Fruit fly (Drosophila melanogaster) whole organism, prepupa: ENCODE measurements around the gene Crk.

Experiments
- Blimp-1 ChIP-seq: fragments of 200-800 bp; sonication (Bioruptor generic); optimal IDR thresholded peaks from 3 replicates; lab custom pipeline; 2017; ENCODE audit warnings: missing biosample characterization, missing genetic modification characterization, mild to moderate bottlenecking, moderate library complexity, missing genetic modification reagents
- CG10631 ChIP-seq: fragments of 200-800 bp; sonication (Bioruptor generic); optimal IDR thresholded peaks from 2 replicates; lab custom pipeline; 2016; ENCODE audit warnings: missing biosample characterization, missing genetic modification characterization
- CG10669 ChIP-seq: fragments of 200-800 bp; sonication (Bioruptor generic); optimal IDR thresholded peaks from 3 replicates; lab custom pipeline; 2018; ENCODE audit warnings: missing biosample characterization, mild to moderate bottlenecking, missing genetic modification characterization, moderate library complexity
- CG11294 ChIP-seq: fragments of 200-800 bp; sonication (Bioruptor generic); IDR thresholded peaks from 2 replicates; pipeline ENCODE4 v1.3.6; 2022; ENCODE audit warnings: missing biosample characterization, missing genetic modification characterization
- CG11762 ChIP-seq: fragments of 200-800 bp; sonication (Bioruptor generic); optimal IDR thresholded peaks from 3 replicates; lab custom pipeline; 2016; ENCODE audit warnings: missing biosample characterization, missing genetic modification characterization; ENCODE audit not compliant: insufficient read depth
- CG11902 ChIP-seq: fragments of 200-800 bp; sonication (Bioruptor generic); optimal IDR thresholded peaks from 3 replicates; lab custom pipeline; 2016; ENCODE audit warnings: missing biosample characterization, missing genetic modification characterization
- CG15336 ChIP-seq: fragments of 200-800 bp; sonication (Bioruptor generic); IDR thresholded peaks from 2 replicates; pipeline ENCODE4 v1.3.6; 2022; ENCODE audit warnings: missing biosample characterization, missing genetic modification characterization
- CG1621 ChIP-seq: fragments of 200-800 bp; sonication (Bioruptor generic); optimal IDR thresholded peaks from 3 replicates; lab custom pipeline; 2018; ENCODE audit warnings: missing biosample characterization, mild to moderate bottlenecking, missing genetic modification characterization
- CG3032 ChIP-seq: fragments of 200-800 bp; optimal IDR thresholded peaks from 2 replicates; lab custom pipeline; 2019; ENCODE audit warnings: missing biosample characterization, mild to moderate bottlenecking, missing genetic modification characterization, moderate library complexity
- CG32006 ChIP-seq: fragments of 200-800 bp; sonication (Bioruptor generic); optimal IDR thresholded peaks from 3 replicates; lab custom pipeline; 2017; ENCODE audit warnings: missing biosample characterization, mild to moderate bottlenecking, missing genetic modification characterization
- CG3919 ChIP-seq: fragments of 200-800 bp; sonication (Bioruptor generic); optimal IDR thresholded peaks from 3 replicates; lab custom pipeline; 2016; ENCODE audit warnings: missing biosample characterization, missing genetic modification characterization
- CG6792 ChIP-seq: fragments of 200-800 bp; sonication (Bioruptor generic); optimal IDR thresholded peaks from 3 replicates; lab custom pipeline; 2016; ENCODE audit warnings: missing biosample characterization, missing genetic modification characterization
- CG6808 ChIP-seq: fragments of 200-800 bp; sonication (Bioruptor generic); optimal IDR thresholded peaks from 3 replicates; lab custom pipeline; 2017; ENCODE audit warnings: missing biosample characterization, missing genetic modification characterization, mild to moderate bottlenecking, moderate library complexity, missing genetic modification reagents
- CG7368 ChIP-seq: fragments of 200-800 bp; sonication (Bioruptor generic); optimal IDR thresholded peaks from 3 replicates; lab custom pipeline; 2016; ENCODE audit warnings: missing biosample characterization, missing genetic modification characterization
- CG9139 ChIP-seq: fragments of 200-800 bp; sonication (Bioruptor generic); optimal IDR thresholded peaks from 3 replicates; lab custom pipeline; 2017; ENCODE audit warnings: missing biosample characterization, mild to moderate bottlenecking, missing genetic modification characterization
- Eip78C ChIP-seq: fragments of 200-800 bp; sonication (Bioruptor generic); peaks from one replicate; lab custom pipeline; 2016; ENCODE audit warnings: missing biosample characterization, missing genetic modification characterization
- Ets96B ChIP-seq: fragments of 200-800 bp; optimal IDR thresholded peaks from 2 replicates; lab custom pipeline; 2019; ENCODE audit warnings: missing biosample characterization, mild to moderate bottlenecking, missing genetic modification characterization, moderate library complexity
- Hr39 ChIP-seq: fragments of 200-800 bp; sonication (Bioruptor generic); optimal IDR thresholded peaks from 2 replicates; lab custom pipeline; 2016; ENCODE audit warnings: missing biosample characterization, missing genetic modification characterization
- Hr4 ChIP-seq: fragments of 200-800 bp; sonication (Bioruptor generic); optimal IDR thresholded peaks from 3 replicates; lab custom pipeline; 2016; ENCODE audit warnings: missing biosample characterization, missing genetic modification characterization
- Met ChIP-seq: fragments of 200-800 bp; sonication (Bioruptor generic); optimal IDR thresholded peaks from 3 replicates; lab custom pipeline; 2016; ENCODE audit warnings: missing biosample characterization, missing genetic modification characterization
- OdsH ChIP-seq: fragments of 200-800 bp; sonication (Bioruptor generic); optimal IDR thresholded peaks from 3 replicates; lab custom pipeline; 2016; ENCODE audit warnings: missing biosample characterization, missing genetic modification characterization
- Smox ChIP-seq: fragments of 200-800 bp; sonication (Bioruptor generic); optimal IDR thresholded peaks from 3 replicates; lab custom pipeline; 2016; ENCODE audit warnings: missing biosample characterization, missing genetic modification characterization
- Sox102F ChIP-seq: fragments of 200-800 bp; sonication (Bioruptor generic); optimal IDR thresholded peaks from 2 replicates; lab custom pipeline; 2016; ENCODE audit warnings: missing biosample characterization, mild to moderate bottlenecking, missing genetic modification characterization
- Sox14 ChIP-seq: fragments of 200-800 bp; sonication (Bioruptor generic); optimal IDR thresholded peaks from 3 replicates; lab custom pipeline; 2016; ENCODE audit warnings: missing biosample characterization, missing genetic modification characterization
- Sox15 ChIP-seq: fragments of 200-800 bp; sonication (Bioruptor generic); optimal IDR thresholded peaks from 3 replicates; lab custom pipeline; 2016; ENCODE audit warnings: missing biosample characterization, missing genetic modification characterization
- acj6 ChIP-seq: fragments of 200-800 bp; sonication (Bioruptor generic); optimal IDR thresholded peaks from 3 replicates; lab custom pipeline; 2016; ENCODE audit warnings: missing biosample characterization, missing genetic modification characterization
- cyc ChIP-seq: fragments of 200-800 bp; sonication (Bioruptor generic); optimal IDR thresholded peaks from 3 replicates; lab custom pipeline; 2016; ENCODE audit warnings: missing biosample characterization, missing genetic modification characterization
- dsx ChIP-seq: fragments of 200-800 bp; optimal IDR thresholded peaks from 3 replicates; lab custom pipeline; 2019; ENCODE audit warnings: missing biosample characterization, mild to moderate bottlenecking, missing genetic modification characterization, moderate library complexity; ENCODE audit not compliant: poor library complexity, severe bottlenecking
- lz ChIP-seq: fragments of 200-800 bp; sonication (Bioruptor generic); optimal IDR thresholded peaks from 3 replicates; lab custom pipeline; 2016; ENCODE audit warnings: missing biosample characterization, missing genetic modification characterization
- pdm3 ChIP-seq: fragments of 200-800 bp; sonication (Bioruptor generic); optimal IDR thresholded peaks from 3 replicates; lab custom pipeline; 2016; ENCODE audit warnings: missing biosample characterization, missing genetic modification characterization
- spab ChIP-seq: fragments of 200-800 bp; sonication (Bioruptor generic); optimal IDR thresholded peaks from 2 replicates; lab custom pipeline; 2017; ENCODE audit warnings: missing biosample characterization, mild to moderate bottlenecking, missing genetic modification characterization, missing genetic modification reagents
- svp ChIP-seq: fragments of 200-800 bp; sonication (Bioruptor generic); peaks from one replicate; lab custom pipeline; 2016; ENCODE audit warnings: missing biosample characterization, missing genetic modification characterization
- topi ChIP-seq: fragments of 200-800 bp; sonication (Bioruptor generic); optimal IDR thresholded peaks from 3 replicates; lab custom pipeline; 2016; ENCODE audit warnings: missing biosample characterization, missing genetic modification characterization

Crk gene

dm6 chr4:179062-179919 lies 30.7 kb upstream of the Crk start, which contains the start of gene Arl4:
Arl4 (minus strand) TSS chr4:179389.
- peak; percentile 64 for TF ChIP-seq Eip78C (GFP tag; lab: Kevin White, UChicago)
- peak; percentile 30 for TF ChIP-seq cyc (GFP tag; lab: Kevin White, UChicago)
- TF ChIP-seq Hr4 (GFP tag; lab: Kevin White, UChicago) = peak; percentile 29
- peak; percentile 2 for TF ChIP-seq CG11902 (GFP tag; lab: Kevin White, UChicago)
- TF ChIP-seq CG7368 (GFP tag; lab: Kevin White, UChicago) = no peak
- TF ChIP-seq CG10669 = peak; percentile 18
- peak; percentile 8 for TF ChIP-seq OdsH (GFP tag; lab: Kevin White, UChicago)
- no peak for TF ChIP-seq CG1621 (tag; lab: Kevin White, UChicago)
- TF ChIP-seq lz (GFP tag; lab: Kevin White, UChicago) = peak; percentile 24
- peak; percentile 31 for TF ChIP-seq CG10631 (GFP tag; lab: Kevin White, UChicago)
- peak; percentile 13 for TF ChIP-seq pdm3
- TF ChIP-seq dsx = no peak
- TF ChIP-seq Sox14 (GFP tag; lab: Kevin White, UChicago) = peak; percentile 51

- TF ChIP-seq Met (GFP tag; lab: Kevin White, UChicago) (no peak), CG6792 (no peak), Smox (GFP tag; lab: Kevin White, UChicago) (no peak), Blimp-1 (GFP tag; lab: Kevin White, UChicago) (no peak), spab (GFP tag; lab: Kevin White, UChicago) (no peak), Ets96B (tag; lab: Kevin White, UChicago) (no peak), svp (GFP tag; lab: Kevin White, UChicago) (no peak), CG3032 (tag; lab: Kevin White, UChicago) (no peak), OdsH (GFP tag; lab: Kevin White, UChicago) (no peak), CG6808 (GFP tag; lab: Kevin White, UChicago) (no peak)
Measured at dm6 chr4:179920-180261, 30.1 kb upstream of the Crk start.

- TF ChIP-seq CG3919 (GFP tag; lab: Kevin White, UChicago) (no peak), Hr4 (GFP tag; lab: Kevin White, UChicago) (peak; percentile 7), Eip78C (GFP tag; lab: Kevin White, UChicago) (peak; percentile 75)
Measured at dm6 chr4:180780-181179, 29.2 kb upstream of the Crk start.

- no peak for TF ChIP-seq topi (GFP tag; lab: Kevin White, UChicago)
- TF ChIP-seq CG15336 (GFP tag; lab: Robert Waterston, UW) = no peak
- no peak for TF ChIP-seq Sox102F
- TF ChIP-seq acj6 (GFP tag; lab: Kevin White, UChicago) = no peak
- TF ChIP-seq Sox14 (GFP tag; lab: Kevin White, UChicago) = no peak
- no peak for TF ChIP-seq Hr39 (GFP tag; lab: Kevin White, UChicago)
- TF ChIP-seq CG32006 = no peak
- TF ChIP-seq, all 60 proteins: peak for 0
Measured at dm6 chr4:181639-182038, 28.4 kb upstream of the Crk start.

- TF ChIP-seq cyc (GFP tag; lab: Kevin White, UChicago) = no peak
- TF ChIP-seq Eip78C (GFP tag; lab: Kevin White, UChicago) = peak; percentile 15
- no peak for TF ChIP-seq Blimp-1 (GFP tag; lab: Kevin White, UChicago)
- no peak for TF ChIP-seq topi (GFP tag; lab: Kevin White, UChicago)
- TF ChIP-seq CG11762 (GFP tag; lab: Kevin White, UChicago) = no peak
- no peak for TF ChIP-seq CG11294 (GFP tag; lab: Robert Waterston, UW)
- TF ChIP-seq Sox15 (GFP tag; lab: Kevin White, UChicago) = no peak
- no peak for TF ChIP-seq CG9139 (GFP tag; lab: Kevin White, UChicago)
Measured at dm6 chr4:183681-184080, 26.3 kb upstream of the Crk start.
